Fruit fly (Drosophila melanogaster): Measurements from ENCODE around the gene miple1.

- TF ChIP-seq ttk (optimal IDR thresholded peaks at IDR 0.05): no peak
- no peak for TF ChIP-seq h (optimal IDR thresholded peaks at IDR 0.05)
- TF ChIP-seq Sin3A (optimal IDR thresholded peaks at IDR 0.05): no peak
- no peak for TF ChIP-seq Myc (optimal IDR thresholded peaks at IDR 0.05)
- TF ChIP-seq psq (optimal IDR thresholded peaks at IDR 0.05): no peak
- no peak for TF ChIP-seq insv (optimal IDR thresholded peaks at IDR 0.05)
Measured at dm6 chr3L:315140-315539, 48.0 kb downstream of the miple1 start.

All from Kc167 (cell line).